Worm (Caenorhabditis elegans): Measurements from ENCODE around the gene ZK84.2.

- TF ChIP-seq ama-1 (optimal IDR thresholded peaks at IDR 0.05) = no peak
- no peak for TF ChIP-seq ceh-82 (tag; optimal IDR thresholded peaks at IDR 0.05)
- TF ChIP-seq snpc-4 (tag; optimal IDR thresholded peaks at IDR 0.05) = no peak
- no peak for TF ChIP-seq nhr-11 (tag; optimal IDR thresholded peaks at IDR 0.05)
- TF ChIP-seq F13H6.1 (tag; optimal IDR thresholded peaks at IDR 0.05) = no peak
- TF ChIP-seq lsy-2 (tag; optimal IDR thresholded peaks at IDR 0.05) = no peak
- no peak for TF ChIP-seq lin-39 (tag; optimal IDR thresholded peaks at IDR 0.05)
- TF ChIP-seq skn-1 (tag; optimal IDR thresholded peaks at IDR 0.05) = no peak
These were observed 10.7 kb downstream of the ZK84.2 start, which contains the start of gene R12C12.9 for ce11 chrII:6024879-6025278.

Data from whole organism, L2 larva.